Worm (Caenorhabditis elegans) whole organism, L4/young adult: ENCODE data around the gene Y49E10.16.
A peak's percentile ranks its signal among the peaks of the same experiment; 100 is the strongest.
"Not testable (repeated sequence)": the region's sequence is repeated elsewhere in the genome, so short reads cannot be mapped to it uniquely, and the experiment has no call there.

Experiments used
- W03F9.2 ChIP-seq: fragments of 150-350 bp; optimal IDR thresholded peaks from 2 replicates; lab custom pipeline; 2014; ENCODE audit warnings: missing biosample characterization, missing genetic modification characterization
- dao-5 ChIP-seq: sonication (generic microtip); optimal IDR thresholded peaks from 2 replicates; lab custom pipeline; 2016; ENCODE audit warnings: missing genotype, missing genetic modification characterization, moderate library complexity, missing compliant biosample characterization
- him-1 ChIP-seq: sonication (generic microtip); optimal IDR thresholded peaks from 2 replicates; lab custom pipeline; 2016; ENCODE audit warnings: missing genotype, missing genetic modification reagents, missing genetic modification characterization, missing compliant biosample characterization

The Y49E10.16 gene

DNA sequence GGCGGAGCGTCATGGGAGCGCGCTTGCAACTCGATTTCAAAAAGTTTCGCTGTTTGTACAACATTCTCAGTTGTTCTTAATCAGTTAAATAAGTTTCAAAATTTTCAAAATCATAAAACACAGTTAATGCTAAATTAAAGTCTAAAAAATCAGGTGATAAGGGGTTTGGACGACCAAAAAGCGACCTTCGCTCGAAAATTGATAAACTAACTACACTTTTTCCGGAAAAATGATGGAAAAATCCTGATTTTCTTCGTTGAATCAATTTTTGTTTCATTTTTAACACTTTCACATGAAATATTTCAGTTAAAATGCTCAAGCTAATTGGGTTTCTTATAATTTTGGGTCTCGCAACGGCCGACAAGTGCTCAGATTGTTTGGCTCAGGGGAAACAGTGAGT is at the start of gene Y49E10.16:
Gene Y49E10.16, plus strand, starts transcription at position 301 of the 400 bp plus-strand sequence.
- TF ChIP-seq W03F9.2 (tag; lab: Kevin White, UChicago) = no peak
- no peak for TF ChIP-seq him-1 (tag; lab: Kevin White, UChicago)
- TF ChIP-seq dao-5 (tag; lab: Kevin White, UChicago) = no peak

DNA sequence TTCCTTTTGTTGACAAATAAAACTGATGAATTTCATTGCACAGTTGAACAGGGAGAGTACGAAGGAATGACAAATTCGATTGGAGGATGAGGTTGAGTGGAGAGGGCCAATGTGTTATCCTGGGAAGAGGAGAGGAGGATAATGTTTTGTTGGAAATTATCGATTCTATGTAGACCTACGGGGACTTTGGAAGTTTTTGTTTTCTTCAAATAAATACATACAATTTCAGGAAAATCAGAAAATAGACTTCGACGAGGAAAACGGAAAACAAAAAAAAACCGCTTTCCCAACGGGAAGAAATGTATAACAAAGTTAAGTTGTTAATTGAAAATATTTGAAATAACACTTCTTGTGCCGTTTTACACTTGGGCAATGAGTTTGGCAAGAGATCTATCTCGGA is 46.6 kb upstream of the Y49E10.16 start, which contains the start of gene Y49E10.4:
Gene Y49E10.4, minus strand, starts transcription at position 101 of the 400 bp plus-strand sequence.
- TF ChIP-seq W03F9.2, him-1, dao-5 (tag; lab: Kevin White, UChicago): not testable (repeated sequence)

DNA sequence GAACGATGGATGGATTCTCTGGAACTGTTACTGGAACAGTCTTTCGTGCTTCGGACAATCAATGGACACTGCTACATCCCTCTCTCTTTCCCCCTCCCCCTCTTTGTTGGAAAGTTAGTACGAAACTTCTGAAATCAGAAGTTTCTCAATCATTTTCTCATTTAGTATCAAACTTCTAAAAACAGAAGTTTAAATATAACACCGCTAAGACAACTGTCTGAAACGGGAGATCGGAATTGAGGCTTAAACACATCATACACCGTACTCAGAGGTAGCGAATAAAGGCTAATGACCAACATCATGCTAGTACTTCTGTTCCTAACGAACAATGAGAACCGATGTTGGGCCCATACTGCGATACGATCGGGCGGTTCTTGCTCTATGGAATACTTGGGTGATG is 43.7 kb upstream of the Y49E10.16 start, which contains the start of gene Y49E10.30:
Gene Y49E10.30, plus strand, starts transcription at position 301 of the 400 bp plus-strand sequence.
- TF ChIP-seq him-1, W03F9.2, dao-5 (tag; lab: Kevin White, UChicago): not testable (repeated sequence)

DNA sequence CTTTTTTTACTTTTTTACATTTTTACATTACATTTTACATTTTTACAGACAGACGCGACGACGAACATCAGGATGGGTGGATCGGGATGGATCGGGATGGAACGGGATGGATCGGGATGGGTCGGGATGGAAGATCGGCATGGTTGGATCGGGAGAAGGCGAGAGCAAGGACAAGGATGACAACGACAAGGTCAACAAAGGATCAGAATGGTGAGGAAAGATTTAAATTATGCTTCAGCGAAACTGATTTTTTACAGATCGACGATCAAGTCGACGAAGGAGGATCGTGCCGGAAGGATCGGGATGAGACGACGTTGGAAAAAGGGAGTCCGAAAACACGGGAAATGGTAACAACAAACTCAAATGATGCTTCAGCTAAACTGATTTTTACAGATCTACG is 42.2 kb upstream of the Y49E10.16 start:
- TF ChIP-seq him-1 (tag; lab: Kevin White, UChicago) (no peak), W03F9.2 (tag; lab: Kevin White, UChicago) (no peak)

DNA sequence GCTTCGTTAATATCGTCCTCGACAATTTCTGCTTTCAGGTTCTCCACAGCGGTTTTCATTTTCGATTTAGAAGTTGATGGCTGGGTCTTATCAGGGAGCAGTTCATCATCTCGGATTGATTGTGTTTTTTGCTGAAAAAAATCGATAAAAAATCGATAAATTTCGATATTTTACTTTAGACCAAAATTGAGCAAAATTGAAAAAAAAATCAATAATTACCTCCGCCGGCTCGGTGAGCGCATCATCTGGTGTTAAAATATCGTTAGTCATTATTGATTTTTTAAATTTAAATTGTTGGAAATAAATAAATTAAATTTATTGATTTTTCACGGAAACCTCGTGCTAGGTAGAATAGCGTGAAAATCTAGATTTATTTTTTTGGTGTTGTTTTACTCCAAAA is 35.2 kb upstream of the Y49E10.16 start, which contains the start of gene Y49E10.10:
Gene Y49E10.10, plus strand, starts transcription at position 381 of the 400 bp plus-strand sequence.
- no peak for TF ChIP-seq him-1 (tag; lab: Kevin White, UChicago)
- TF ChIP-seq W03F9.2 (tag; lab: Kevin White, UChicago) = no peak
- no peak for TF ChIP-seq dao-5 (tag; lab: Kevin White, UChicago)

DNA sequence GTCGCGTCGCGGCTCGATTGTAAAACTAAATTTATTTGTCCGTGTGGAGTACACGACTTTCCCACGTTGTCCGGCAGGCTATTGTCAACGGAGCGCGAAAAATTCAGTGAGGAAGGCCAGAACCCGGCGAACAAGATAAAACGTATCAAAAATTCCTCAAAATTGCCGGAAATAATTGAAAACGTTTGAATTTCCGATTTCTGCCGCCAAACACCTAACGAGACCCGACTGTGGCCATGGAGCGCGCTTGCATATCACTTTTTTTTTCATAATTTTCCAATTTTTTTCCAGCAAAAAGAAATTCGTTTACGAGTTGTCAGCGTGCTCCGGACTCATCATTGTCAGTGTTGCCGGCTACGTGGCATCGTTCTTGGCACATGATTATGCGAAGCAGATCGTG is 31.8 kb upstream of the Y49E10.16 start:
- TF ChIP-seq W03F9.2 (tag; lab: Kevin White, UChicago) (no peak), him-1 (tag; lab: Kevin White, UChicago) (no peak), dao-5 (tag; lab: Kevin White, UChicago) (no peak)

DNA sequence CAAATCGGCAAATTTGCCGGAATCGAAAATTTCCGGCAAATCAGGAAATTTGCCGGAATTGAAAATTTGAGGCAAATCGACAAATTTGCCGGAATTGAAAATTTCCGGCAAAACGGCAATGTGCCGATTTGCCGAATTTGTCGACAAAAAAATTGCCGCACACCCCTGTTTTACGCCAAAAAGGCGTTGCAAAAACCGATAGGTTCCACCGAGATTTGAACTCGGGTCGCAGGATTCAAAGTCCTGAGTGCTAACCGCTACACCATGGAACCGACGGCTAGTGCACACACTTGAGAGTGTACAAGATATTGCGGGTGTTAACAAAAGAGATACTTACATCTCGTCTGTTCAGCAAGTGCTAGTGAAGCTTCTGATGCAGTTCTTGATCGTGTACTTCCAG is 30.6 kb upstream of the Y49E10.16 start:
- TF ChIP-seq him-1 (tag; lab: Kevin White, UChicago) = no peak
- TF ChIP-seq dao-5 (tag; lab: Kevin White, UChicago) = no peak
- TF ChIP-seq W03F9.2 (tag; lab: Kevin White, UChicago) = no peak

DNA sequence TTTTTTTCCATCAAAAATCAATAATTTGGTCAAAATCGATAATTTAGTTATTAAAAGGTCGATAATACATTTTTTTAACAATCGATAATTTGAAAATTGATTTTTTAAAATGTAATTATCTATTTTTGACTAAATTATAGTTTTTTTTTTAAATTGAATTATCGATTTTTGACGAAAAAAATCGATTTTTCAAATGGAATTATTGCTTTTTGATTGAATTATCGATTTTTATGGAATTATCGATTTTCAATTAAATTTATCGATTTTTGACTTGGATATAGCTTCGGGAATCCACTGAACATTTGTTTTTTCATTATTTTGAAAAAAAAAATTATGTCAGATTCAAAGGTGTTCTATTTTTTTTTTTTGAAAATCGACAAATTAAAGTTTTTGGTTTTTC is 20.0 kb upstream of the Y49E10.16 start:
- TF ChIP-seq him-1 (tag; lab: Kevin White, UChicago) (no peak), dao-5 (tag; lab: Kevin White, UChicago) (no peak), W03F9.2 (tag; lab: Kevin White, UChicago) (no peak)

DNA sequence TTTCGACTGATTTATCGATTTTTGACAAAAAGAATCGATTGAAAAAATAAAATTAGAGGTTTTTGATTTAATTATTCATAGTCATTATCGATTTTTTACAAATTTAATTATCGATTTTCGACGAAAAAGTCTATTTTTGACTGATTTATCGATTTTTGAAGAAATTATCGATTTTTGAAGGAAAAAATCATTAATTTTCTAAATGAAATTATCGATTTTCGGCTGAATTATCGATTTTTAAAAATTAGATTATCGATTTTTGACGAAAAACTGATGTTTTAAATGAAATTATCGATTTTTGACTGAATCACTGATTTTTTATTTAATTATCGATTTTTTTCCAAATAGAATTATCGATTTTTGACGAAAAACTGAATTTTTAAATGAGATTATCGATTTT is 19.2 kb upstream of the Y49E10.16 start:
- TF ChIP-seq him-1 (tag; lab: Kevin White, UChicago) = no peak

DNA sequence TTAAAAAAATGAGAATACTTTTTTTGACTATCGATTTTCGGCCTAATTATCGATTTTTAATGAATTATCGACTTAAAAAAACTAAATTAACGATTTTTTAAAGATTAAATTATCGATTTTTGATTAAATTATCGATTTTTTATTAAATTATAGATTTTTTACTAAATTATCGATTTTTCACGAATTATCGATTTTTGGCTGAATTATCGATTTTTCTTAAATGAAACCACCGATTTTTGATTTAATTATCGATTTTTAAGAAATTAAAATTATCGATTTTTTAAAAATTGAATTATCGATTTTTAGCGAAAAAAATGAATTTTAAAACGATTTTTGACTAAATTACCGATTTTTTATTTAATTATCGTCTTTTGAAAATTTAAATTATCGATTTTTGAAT is 18.6 kb upstream of the Y49E10.16 start:
- no peak for TF ChIP-seq dao-5 (tag; lab: Kevin White, UChicago)
- TF ChIP-seq W03F9.2 (tag; lab: Kevin White, UChicago) = no peak
- TF ChIP-seq him-1 (tag; lab: Kevin White, UChicago) = no peak

DNA sequence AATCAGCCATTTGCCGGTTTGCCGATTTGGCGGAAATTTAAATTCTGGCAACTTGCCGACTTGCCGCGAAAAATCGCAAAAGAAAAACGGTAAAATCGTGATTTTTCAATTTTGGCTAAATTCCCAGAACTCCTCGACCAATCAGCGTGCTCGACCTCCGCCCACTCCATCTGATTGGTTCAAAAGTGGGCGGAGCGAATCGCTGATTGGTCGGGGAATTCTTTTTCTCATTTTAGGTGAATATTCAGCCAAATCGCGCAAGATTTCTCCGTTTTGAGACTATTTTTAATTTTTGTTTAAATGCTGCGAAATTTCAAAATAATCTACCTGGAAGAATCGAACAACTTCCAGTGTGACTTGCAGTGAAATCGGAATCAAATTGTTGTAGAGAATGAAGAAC is 15.8 kb upstream of the Y49E10.16 start:
- TF ChIP-seq him-1 (tag; lab: Kevin White, UChicago) (no peak), W03F9.2 (tag; lab: Kevin White, UChicago) (no peak), dao-5 (tag; lab: Kevin White, UChicago) (no peak)

DNA sequence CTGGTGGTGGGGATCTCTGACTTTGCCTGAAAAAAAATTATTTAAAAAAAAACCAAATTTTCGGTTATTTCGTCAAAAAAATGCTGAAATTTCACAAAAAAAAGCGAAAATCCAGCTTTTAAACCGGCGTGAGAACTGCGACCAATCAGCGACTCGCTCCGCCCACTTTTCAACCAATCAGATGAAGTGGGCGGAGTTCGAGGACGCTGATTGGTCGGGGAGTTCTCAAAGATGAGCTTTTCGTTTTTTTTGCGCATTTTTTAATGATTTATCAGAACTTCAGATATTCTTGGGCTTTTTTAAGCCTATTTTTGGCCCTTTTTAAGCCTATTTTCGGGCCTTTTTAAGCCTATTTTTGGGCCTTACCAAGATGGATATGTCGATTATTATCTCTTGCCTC is 10.1 kb upstream of the Y49E10.16 start:
- TF ChIP-seq W03F9.2 (tag; lab: Kevin White, UChicago) (no peak), him-1 (tag; lab: Kevin White, UChicago) (no peak), dao-5 (tag; lab: Kevin White, UChicago) (no peak)

DNA sequence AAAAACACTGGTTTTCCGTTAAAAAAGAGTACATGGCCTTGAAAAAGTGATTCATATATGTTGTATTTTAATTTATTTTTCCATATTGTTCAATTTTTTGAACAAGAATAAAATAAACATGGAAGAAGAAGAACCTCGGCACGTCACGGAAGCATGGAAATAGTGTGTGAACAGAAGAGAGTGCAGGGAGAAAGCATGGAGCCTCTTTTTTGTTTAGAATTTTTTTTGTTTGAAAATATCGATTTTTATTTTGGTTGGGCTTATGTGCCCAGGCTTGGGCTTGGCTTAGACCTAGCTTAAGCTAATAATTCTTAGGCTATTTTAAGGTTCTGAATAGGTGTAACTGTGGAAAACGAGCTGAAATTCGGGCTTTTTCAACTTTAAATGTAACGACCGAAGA is 8.6 kb upstream of the Y49E10.16 start, which contains the start of gene tat-1:
Gene tat-1, minus strand, starts transcription at position 11 of the 400 bp plus-strand sequence.
- TF ChIP-seq him-1 (tag; lab: Kevin White, UChicago) = no peak
- no peak for TF ChIP-seq W03F9.2 (tag; lab: Kevin White, UChicago)
- no peak for TF ChIP-seq dao-5 (tag; lab: Kevin White, UChicago)

DNA sequence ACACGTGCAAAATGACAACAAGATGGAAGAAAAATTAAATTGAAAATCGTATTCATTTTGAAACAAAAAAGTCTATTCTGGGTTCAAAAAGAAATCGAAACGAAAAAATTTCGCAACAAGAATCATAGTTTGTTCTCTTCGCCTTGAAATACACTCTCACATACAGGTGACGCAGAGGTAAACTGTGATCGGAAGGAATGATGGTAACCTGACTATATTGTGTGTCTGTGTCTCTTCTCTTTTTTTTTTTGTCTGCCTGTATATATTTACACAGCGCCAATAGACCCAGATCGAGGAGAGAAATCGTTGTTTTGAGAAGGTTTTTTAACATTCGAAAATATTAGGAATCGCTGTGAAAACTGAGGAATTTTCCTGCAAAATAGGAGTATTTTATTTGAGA is 6.2 kb upstream of the Y49E10.16 start:
- TF ChIP-seq W03F9.2 (tag; lab: Kevin White, UChicago) (peak; percentile 15), him-1 (tag; lab: Kevin White, UChicago) (no peak), dao-5 (tag; lab: Kevin White, UChicago) (no peak)
